Fruit fly (Drosophila melanogaster): ENCODE measurements around the gene CG13362.
A peak's percentile ranks its signal among the peaks of the same experiment; 100 is the strongest.

Gene CG13362

DNA sequence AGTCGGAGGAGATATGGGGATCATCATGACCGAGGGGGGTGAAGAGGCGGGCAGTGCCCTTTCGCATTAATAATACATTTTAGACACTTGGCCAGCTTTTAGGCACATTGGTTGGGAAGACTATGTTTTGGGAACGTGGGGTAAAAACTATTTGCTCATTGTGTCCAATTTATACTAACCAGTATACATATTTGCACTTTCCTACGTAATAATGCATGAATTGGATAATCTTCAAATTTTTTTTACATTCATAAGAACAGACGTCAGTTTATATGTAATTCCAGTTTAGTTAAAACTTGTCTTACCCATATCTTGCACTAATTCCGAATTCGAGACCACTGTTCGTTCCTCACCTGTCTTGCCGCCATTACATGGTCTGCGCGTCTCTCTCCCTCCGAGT, 28.2 kb upstream of the CG13362 start (continued):
- no peak for TF ChIP-seq CHES-1-like (GFP tag; optimal IDR thresholded peaks at IDR 0.05)
- TF ChIP-seq CG18619 (GFP tag; optimal IDR thresholded peaks at IDR 0.05) = no peak
- TF ChIP-seq nmo (GFP tag; optimal IDR thresholded peaks at IDR 0.05) = peak; percentile 36
- no peak for TF ChIP-seq Sry-β (GFP tag; optimal IDR thresholded peaks at IDR 0.05)
- no peak for TF ChIP-seq CG6765 (GFP tag; optimal IDR thresholded peaks at IDR 0.05)
- no peak for TF ChIP-seq CG2875 (GFP tag; optimal IDR thresholded peaks at IDR 0.05)
- no peak for TF ChIP-seq Hey (tag; optimal IDR thresholded peaks at IDR 0.05)
- no peak for TF ChIP-seq nau (GFP tag; optimal IDR thresholded peaks at IDR 0.05)
- no peak for TF ChIP-seq Tbp (GFP tag; optimal IDR thresholded peaks at IDR 0.05)
- TF ChIP-seq Hr51 (GFP tag; optimal IDR thresholded peaks at IDR 0.05) = no peak
- no peak for TF ChIP-seq CG2889 (GFP tag; IDR thresholded peaks at IDR 0.05)
- no peak for TF ChIP-seq Doc3 (GFP tag; IDR thresholded peaks at IDR 0.05; ENCODE audit: partially characterized antibody)
- TF ChIP-seq btn (GFP tag; optimal IDR thresholded peaks at IDR 0.05) = no peak
- TF ChIP-seq CG17802 (tag; optimal IDR thresholded peaks at IDR 0.05) = no peak
- no peak for TF ChIP-seq CG10366 (GFP tag; IDR thresholded peaks at IDR 0.05)
- peak; percentile 22 for TF ChIP-seq Fer1 (GFP tag; optimal IDR thresholded peaks at IDR 0.05)
- no peak for TF ChIP-seq tap (tag; optimal IDR thresholded peaks at IDR 0.05)
- no peak for TF ChIP-seq H2.0 (GFP tag; IDR thresholded peaks at IDR 0.05)
- TF ChIP-seq gro (GFP tag; optimal IDR thresholded peaks at IDR 0.05) = no peak
- TF ChIP-seq CG4404 (GFP tag; IDR thresholded peaks at IDR 0.05) = no peak
- TF ChIP-seq danr (GFP tag; IDR thresholded peaks at IDR 0.05) = no peak
- TF ChIP-seq Gsc (GFP tag; IDR thresholded peaks at IDR 0.05) = no peak
- no peak for TF ChIP-seq Nf-YC (tag; optimal IDR thresholded peaks at IDR 0.05)
- TF ChIP-seq cato (GFP tag; optimal IDR thresholded peaks at IDR 0.05; ENCODE audit: borderline replicate concordance) = no peak
- no peak for TF ChIP-seq Lim3 (GFP tag; IDR thresholded peaks at IDR 0.05)
- peak; percentile 26 for TF ChIP-seq CG1603 (tag; optimal IDR thresholded peaks at IDR 0.05)
- TF ChIP-seq MBD-R2 (GFP tag; IDR thresholded peaks at IDR 0.05) = no peak
- no peak for TF ChIP-seq ab (GFP tag; optimal IDR thresholded peaks at IDR 0.05)
- no peak for TF ChIP-seq HLH54F (GFP tag; optimal IDR thresholded peaks at IDR 0.05)
- TF ChIP-seq fru (optimal IDR thresholded peaks at IDR 0.05) = no peak
- TF ChIP-seq CG10267 (tag; optimal IDR thresholded peaks at IDR 0.05) = no peak
- TF ChIP-seq CG7357 (GFP tag; IDR thresholded peaks at IDR 0.05) = no peak
- TF ChIP-seq NC2α (GFP tag; optimal IDR thresholded peaks at IDR 0.05) = no peak
- no peak for TF ChIP-seq CG12744 (GFP tag; optimal IDR thresholded peaks at IDR 0.05)
- TF ChIP-seq CG6791 (GFP tag; IDR thresholded peaks at IDR 0.05; ENCODE audit: partially characterized antibody) = no peak
- TF ChIP-seq HHEX (GFP tag; optimal IDR thresholded peaks at IDR 0.05) = no peak
- TF ChIP-seq CG4282 (GFP tag; optimal IDR thresholded peaks at IDR 0.05) = no peak
- TF ChIP-seq gsb-n (tag; optimal IDR thresholded peaks at IDR 0.05) = no peak
- peak; percentile 30 for TF ChIP-seq Sox102F (GFP tag; optimal IDR thresholded peaks at IDR 0.05)
- TF ChIP-seq ro (GFP tag; IDR thresholded peaks at IDR 0.05) = no peak
- TF ChIP-seq slou (GFP tag; optimal IDR thresholded peaks at IDR 0.05) = no peak
- TF ChIP-seq CG12391 (tag; optimal IDR thresholded peaks at IDR 0.05) = peak; percentile 8
- no peak for TF ChIP-seq CG1832 (GFP tag; optimal IDR thresholded peaks at IDR 0.05)
- no peak for TF ChIP-seq wdn (GFP tag; IDR thresholded peaks at IDR 0.05)
- TF ChIP-seq CG17359 (tag; optimal IDR thresholded peaks at IDR 0.05) = peak; percentile 36
- TF ChIP-seq fd96Cb (tag; optimal IDR thresholded peaks at IDR 0.05) = peak; percentile 32
- peak; percentile 16 for TF ChIP-seq Nf-YB (GFP tag; optimal IDR thresholded peaks at IDR 0.05)
- TF ChIP-seq CG9797 (GFP tag; optimal IDR thresholded peaks at IDR 0.05) = no peak
- TF ChIP-seq CG42726 (GFP tag; IDR thresholded peaks at IDR 0.05; ENCODE audit: partially characterized antibody) = no peak
- no peak for TF ChIP-seq CG6254 (GFP tag; optimal IDR thresholded peaks at IDR 0.05)
- no peak for TF ChIP-seq zfh1 (GFP tag; IDR thresholded peaks at IDR 0.05)
- no peak for TF ChIP-seq eve (GFP tag; optimal IDR thresholded peaks at IDR 0.05)
